Worm (Caenorhabditis elegans): ENCODE data around the gene Y51A2A.16.

Gene Y51A2A.16

ce11 chrV:18280778-18281177 lies at the start of gene Y51A2A.16:
TSS of gene Y51A2A.16 (minus strand) at chrV:18280878.
- TF ChIP-seq bed-2 (GFP tag; IDR thresholded peaks at IDR 0.05) (no peak), dpl-1 (GFP tag; optimal IDR thresholded peaks at IDR 0.05) (no peak), C17E4.6 (GFP tag; IDR thresholded peaks at IDR 0.05) (no peak), B0019.2 (GFP tag; conservative IDR thresholded peaks at IDR 0.05) (no peak), die-1 (tag; optimal IDR thresholded peaks at IDR 0.05) (no peak), snpc-1.1 (tag; optimal IDR thresholded peaks at IDR 0.05; ENCODE audit: insufficient read depth) (no peak), Y79H2A.3 (GFP tag; conservative IDR thresholded peaks at IDR 0.05) (no peak), madf-8 (GFP tag; conservative IDR thresholded peaks at IDR 0.05) (no peak), sptf-2 (GFP tag; optimal IDR thresholded peaks at IDR 0.05) (no peak), F37B4.10 (GFP tag; IDR thresholded peaks at IDR 0.05) (no peak), cebp-1 (GFP tag; IDR thresholded peaks at IDR 0.05) (no peak), cebp-1 (tag; optimal IDR thresholded peaks at IDR 0.05) (no peak), ztf-22 (GFP tag; optimal IDR thresholded peaks at IDR 0.05) (no peak), madf-3 (GFP tag; IDR thresholded peaks at IDR 0.05) (no peak), F23B12.7 (tag; optimal IDR thresholded peaks at IDR 0.05; ENCODE audit: insufficient read depth) (no peak), T26A5.8 (tag; optimal IDR thresholded peaks at IDR 0.05) (no peak), nhr-90 (tag; optimal IDR thresholded peaks at IDR 0.05) (no peak), ceh-58 (GFP tag; IDR thresholded peaks at IDR 0.05) (no peak), chd-7 (tag; optimal IDR thresholded peaks at IDR 0.05) (no peak), ceh-91 (GFP tag; IDR thresholded peaks at IDR 0.05) (no peak), somi-1 (GFP tag; optimal IDR thresholded peaks at IDR 0.05) (no peak)

ce11 chrV:18324525-18324924 lies 43.8 kb upstream of the Y51A2A.16 start:
- TF ChIP-seq dox-1 (GFP tag; IDR thresholded peaks at IDR 0.05) (0 out of 2 replicates have a peak, but pooled peaks have one; percentile 21), nhr-80 (tag; optimal IDR thresholded peaks at IDR 0.05) (peak; percentile 55), athp-1 (tag; optimal IDR thresholded peaks at IDR 0.05) (no peak)

ce11 chrV:18323231-18323630 lies 42.6 kb upstream of the Y51A2A.16 start, which contains the start of gene B0462.5:
TSS of gene B0462.5 (minus strand) at chrV:18323331.
- TF ChIP-seq cebp-1 (GFP tag; IDR thresholded peaks at IDR 0.05) (0 out of 2 replicates have a peak, but pooled peaks have one; percentile 24), cebp-1 (tag; optimal IDR thresholded peaks at IDR 0.05) (no peak), Y79H2A.3 (GFP tag; conservative IDR thresholded peaks at IDR 0.05) (no peak)

- TF ChIP-seq zim-3 (tag; optimal IDR thresholded peaks at IDR 0.05) (no peak), nhr-80 (tag; optimal IDR thresholded peaks at IDR 0.05) (no peak), efl-1 (GFP tag; optimal IDR thresholded peaks at IDR 0.05) (no peak), hmg-20 (GFP tag; IDR thresholded peaks at IDR 0.05) (no peak), nfyb-1 (GFP tag; IDR thresholded peaks at IDR 0.05) (no peak), egrh-3 (GFP tag; IDR thresholded peaks at IDR 0.05) (no peak), athp-1 (tag; optimal IDR thresholded peaks at IDR 0.05) (no peak), mcd-1 (GFP tag; IDR thresholded peaks at IDR 0.05) (no peak), aptf-2 (GFP tag; conservative IDR thresholded peaks at IDR 0.05) (no peak), ceh-91 (GFP tag; IDR thresholded peaks at IDR 0.05) (no peak), sea-2 (GFP tag; IDR thresholded peaks at IDR 0.05) (no peak), Y56A3A.18 (GFP tag; IDR thresholded peaks at IDR 0.05) (no peak), ets-4 (GFP tag; optimal IDR thresholded peaks at IDR 0.05) (no peak), ceh-58 (GFP tag; IDR thresholded peaks at IDR 0.05) (no peak), ekl-4 (GFP tag; IDR thresholded peaks at IDR 0.05) (no peak), ama-1 (optimal IDR thresholded peaks at IDR 0.05) (no peak), ama-1 (GFP tag; optimal IDR thresholded peaks at IDR 0.05) (no peak), pbrm-1 (GFP tag; IDR thresholded peaks at IDR 0.05) (no peak)
Observed at ce11 chrV:18318312-18318711, 37.6 kb upstream of the Y51A2A.16 start, which contains the start of gene fbxb-119. TSS of gene fbxb-119 (plus strand) at chrV:18318612.
